Fruit fly (Drosophila melanogaster) whole organism, prepupa: ENCODE data around the gene CG3552.

ENCODE experiments used
- Blimp-1 ChIP-seq: fragments of 200-800 bp; sonication (Bioruptor generic); optimal IDR thresholded peaks from 3 replicates; lab custom pipeline; 2017; ENCODE audit warnings: missing biosample characterization, missing genetic modification characterization, mild to moderate bottlenecking, moderate library complexity, missing genetic modification reagents
- CG10669 ChIP-seq: fragments of 200-800 bp; sonication (Bioruptor generic); optimal IDR thresholded peaks from 3 replicates; lab custom pipeline; 2018; ENCODE audit warnings: missing biosample characterization, mild to moderate bottlenecking, missing genetic modification characterization, moderate library complexity
- CG11902 ChIP-seq: fragments of 200-800 bp; sonication (Bioruptor generic); optimal IDR thresholded peaks from 3 replicates; lab custom pipeline; 2016; ENCODE audit warnings: missing biosample characterization, missing genetic modification characterization
- CG15336 ChIP-seq: fragments of 200-800 bp; sonication (Bioruptor generic); IDR thresholded peaks from 2 replicates; pipeline ENCODE4 v1.3.6; 2022; ENCODE audit warnings: missing biosample characterization, missing genetic modification characterization
- CG16779 ChIP-seq: fragments of 200-800 bp; sonication (Bioruptor generic); optimal IDR thresholded peaks from 3 replicates; lab custom pipeline; 2017; ENCODE audit warnings: missing biosample characterization, mild to moderate bottlenecking, missing genetic modification characterization
- CG3032 ChIP-seq: fragments of 200-800 bp; optimal IDR thresholded peaks from 2 replicates; lab custom pipeline; 2019; ENCODE audit warnings: missing biosample characterization, mild to moderate bottlenecking, missing genetic modification characterization, moderate library complexity
- CG32006 ChIP-seq: fragments of 200-800 bp; sonication (Bioruptor generic); optimal IDR thresholded peaks from 3 replicates; lab custom pipeline; 2017; ENCODE audit warnings: missing biosample characterization, mild to moderate bottlenecking, missing genetic modification characterization
- CG3919 ChIP-seq: fragments of 200-800 bp; sonication (Bioruptor generic); optimal IDR thresholded peaks from 3 replicates; lab custom pipeline; 2016; ENCODE audit warnings: missing biosample characterization, missing genetic modification characterization
- CG6163 ChIP-seq: fragments of 200-800 bp; sonication (Bioruptor generic); IDR thresholded peaks from 3 replicates; pipeline ENCODE4 v1.3.6; 2022; ENCODE audit warnings: missing biosample characterization, missing genetic modification characterization
- CG6276 ChIP-seq: fragments of 200-800 bp; sonication (Bioruptor generic); optimal IDR thresholded peaks from 2 replicates; lab custom pipeline; 2017; ENCODE audit warnings: missing biosample characterization, mild to moderate bottlenecking, missing genetic modification characterization
- CG6792 ChIP-seq: fragments of 200-800 bp; sonication (Bioruptor generic); optimal IDR thresholded peaks from 3 replicates; lab custom pipeline; 2016; ENCODE audit warnings: missing biosample characterization, missing genetic modification characterization
- CG7368 ChIP-seq: fragments of 200-800 bp; sonication (Bioruptor generic); optimal IDR thresholded peaks from 3 replicates; lab custom pipeline; 2016; ENCODE audit warnings: missing biosample characterization, missing genetic modification characterization
- CG8119 ChIP-seq: fragments of 200-800 bp; sonication (Bioruptor generic); IDR thresholded peaks from 3 replicates; pipeline ENCODE4 v1.3.6; 2022; ENCODE audit warnings: missing biosample characterization, missing genetic modification characterization
- CG8632 ChIP-seq: fragments of 200-800 bp; sonication (Bioruptor generic); optimal IDR thresholded peaks from 3 replicates; lab custom pipeline; 2016; ENCODE audit warnings: missing biosample characterization, missing genetic modification characterization
- CG9139 ChIP-seq: fragments of 200-800 bp; sonication (Bioruptor generic); optimal IDR thresholded peaks from 3 replicates; lab custom pipeline; 2017; ENCODE audit warnings: missing biosample characterization, mild to moderate bottlenecking, missing genetic modification characterization
- Eip75B ChIP-seq: fragments of 200-800 bp; sonication (Bioruptor generic); optimal IDR thresholded peaks from 3 replicates; lab custom pipeline; 2016; ENCODE audit warnings: missing biosample characterization, missing genetic modification characterization
- Eip78C ChIP-seq: fragments of 200-800 bp; sonication (Bioruptor generic); peaks from one replicate; lab custom pipeline; 2016; ENCODE audit warnings: missing biosample characterization, missing genetic modification characterization
- Eip93F ChIP-seq: fragments of 200-800 bp; sonication (Bioruptor generic); optimal IDR thresholded peaks from 2 replicates; lab custom pipeline; 2016; ENCODE audit warnings: missing biosample characterization, mild to moderate bottlenecking, missing genetic modification characterization
- Ets21C ChIP-seq: fragments of 200-800 bp; sonication (Bioruptor generic); optimal IDR thresholded peaks from 3 replicates; lab custom pipeline; 2016; ENCODE audit warnings: missing biosample characterization, missing genetic modification characterization
- Ets96B ChIP-seq: fragments of 200-800 bp; optimal IDR thresholded peaks from 2 replicates; lab custom pipeline; 2019; ENCODE audit warnings: missing biosample characterization, mild to moderate bottlenecking, missing genetic modification characterization, moderate library complexity
- Gug ChIP-seq: fragments of 200-800 bp; sonication (Bioruptor generic); IDR thresholded peaks from 2 replicates; pipeline ENCODE4 v1.3.6; 2022; ENCODE audit warnings: missing biosample characterization, missing genetic modification characterization
- Hr4 ChIP-seq: fragments of 200-800 bp; sonication (Bioruptor generic); optimal IDR thresholded peaks from 3 replicates; lab custom pipeline; 2016; ENCODE audit warnings: missing biosample characterization, missing genetic modification characterization
- Lpt ChIP-seq: fragments of 200-800 bp; sonication (Bioruptor generic); optimal IDR thresholded peaks from 3 replicates; lab custom pipeline; 2016; ENCODE audit warnings: missing biosample characterization, missing genetic modification characterization
- Met ChIP-seq: fragments of 200-800 bp; sonication (Bioruptor generic); optimal IDR thresholded peaks from 3 replicates; lab custom pipeline; 2016; ENCODE audit warnings: missing biosample characterization, missing genetic modification characterization
- OdsH ChIP-seq: fragments of 200-800 bp; sonication (Bioruptor generic); optimal IDR thresholded peaks from 3 replicates; lab custom pipeline; 2016; ENCODE audit warnings: missing biosample characterization, missing genetic modification characterization
- Smox ChIP-seq: fragments of 200-800 bp; sonication (Bioruptor generic); optimal IDR thresholded peaks from 3 replicates; lab custom pipeline; 2016; ENCODE audit warnings: missing biosample characterization, missing genetic modification characterization
- Sox102F ChIP-seq: fragments of 200-800 bp; sonication (Bioruptor generic); optimal IDR thresholded peaks from 2 replicates; lab custom pipeline; 2016; ENCODE audit warnings: missing biosample characterization, mild to moderate bottlenecking, missing genetic modification characterization
- Sox14 ChIP-seq: fragments of 200-800 bp; sonication (Bioruptor generic); optimal IDR thresholded peaks from 3 replicates; lab custom pipeline; 2016; ENCODE audit warnings: missing biosample characterization, missing genetic modification characterization
- Sox15 ChIP-seq: fragments of 200-800 bp; sonication (Bioruptor generic); optimal IDR thresholded peaks from 3 replicates; lab custom pipeline; 2016; ENCODE audit warnings: missing biosample characterization, missing genetic modification characterization
- acj6 ChIP-seq: fragments of 200-800 bp; sonication (Bioruptor generic); optimal IDR thresholded peaks from 3 replicates; lab custom pipeline; 2016; ENCODE audit warnings: missing biosample characterization, missing genetic modification characterization
- cyc ChIP-seq: fragments of 200-800 bp; sonication (Bioruptor generic); optimal IDR thresholded peaks from 3 replicates; lab custom pipeline; 2016; ENCODE audit warnings: missing biosample characterization, missing genetic modification characterization
- dac ChIP-seq: fragments of 200-800 bp; sonication (Bioruptor generic); optimal IDR thresholded peaks from 2 replicates; lab custom pipeline; 2017; ENCODE audit warnings: missing biosample characterization, mild to moderate bottlenecking, missing genetic modification characterization
- dsx ChIP-seq: fragments of 200-800 bp; optimal IDR thresholded peaks from 3 replicates; lab custom pipeline; 2019; ENCODE audit warnings: missing biosample characterization, mild to moderate bottlenecking, missing genetic modification characterization, moderate library complexity; ENCODE audit not compliant: poor library complexity, severe bottlenecking
- esn ChIP-seq: fragments of 200-800 bp; sonication (Bioruptor generic); optimal IDR thresholded peaks from 2 replicates; lab custom pipeline; 2016; ENCODE audit warnings: missing biosample characterization, mild to moderate bottlenecking, missing genetic modification characterization, moderate library complexity
- fd59A ChIP-seq: fragments of 200-800 bp; sonication (Bioruptor generic); optimal IDR thresholded peaks from 2 replicates; lab custom pipeline; 2017; ENCODE audit warnings: missing biosample characterization, mild to moderate bottlenecking, missing genetic modification characterization, missing genetic modification reagents
- fd85E ChIP-seq: fragments of 200-800 bp; sonication (Bioruptor generic); optimal IDR thresholded peaks from 3 replicates; lab custom pipeline; 2016; ENCODE audit warnings: missing biosample characterization, missing genetic modification characterization
- net ChIP-seq: fragments of 200-800 bp; sonication (Bioruptor generic); optimal IDR thresholded peaks from 3 replicates; lab custom pipeline; 2016; ENCODE audit warnings: missing biosample characterization, missing genetic modification characterization
- pdm3 ChIP-seq: fragments of 200-800 bp; sonication (Bioruptor generic); optimal IDR thresholded peaks from 3 replicates; lab custom pipeline; 2016; ENCODE audit warnings: missing biosample characterization, missing genetic modification characterization
- salr ChIP-seq, 2 experiments: fragments of 200-800 bp; sonication (Bioruptor generic); optimal IDR thresholded peaks; 3 replicates each; lab custom pipeline; 2016 to 2018; ENCODE audit warnings: missing biosample characterization in 2 of 2, missing genetic modification characterization in 2 of 2, mild to moderate bottlenecking in 1 of 2
- spab ChIP-seq: fragments of 200-800 bp; sonication (Bioruptor generic); optimal IDR thresholded peaks from 2 replicates; lab custom pipeline; 2017; ENCODE audit warnings: missing biosample characterization, mild to moderate bottlenecking, missing genetic modification characterization, missing genetic modification reagents
- svp ChIP-seq: fragments of 200-800 bp; sonication (Bioruptor generic); peaks from one replicate; lab custom pipeline; 2016; ENCODE audit warnings: missing biosample characterization, missing genetic modification characterization
- topi ChIP-seq: fragments of 200-800 bp; sonication (Bioruptor generic); optimal IDR thresholded peaks from 3 replicates; lab custom pipeline; 2016; ENCODE audit warnings: missing biosample characterization, missing genetic modification characterization
- vri ChIP-seq: fragments of 200-800 bp; sonication (Bioruptor generic); optimal IDR thresholded peaks from 3 replicates; lab custom pipeline; 2016; ENCODE audit warnings: missing biosample characterization, mild to moderate bottlenecking, missing genetic modification characterization

Gene CG3552

DNA sequence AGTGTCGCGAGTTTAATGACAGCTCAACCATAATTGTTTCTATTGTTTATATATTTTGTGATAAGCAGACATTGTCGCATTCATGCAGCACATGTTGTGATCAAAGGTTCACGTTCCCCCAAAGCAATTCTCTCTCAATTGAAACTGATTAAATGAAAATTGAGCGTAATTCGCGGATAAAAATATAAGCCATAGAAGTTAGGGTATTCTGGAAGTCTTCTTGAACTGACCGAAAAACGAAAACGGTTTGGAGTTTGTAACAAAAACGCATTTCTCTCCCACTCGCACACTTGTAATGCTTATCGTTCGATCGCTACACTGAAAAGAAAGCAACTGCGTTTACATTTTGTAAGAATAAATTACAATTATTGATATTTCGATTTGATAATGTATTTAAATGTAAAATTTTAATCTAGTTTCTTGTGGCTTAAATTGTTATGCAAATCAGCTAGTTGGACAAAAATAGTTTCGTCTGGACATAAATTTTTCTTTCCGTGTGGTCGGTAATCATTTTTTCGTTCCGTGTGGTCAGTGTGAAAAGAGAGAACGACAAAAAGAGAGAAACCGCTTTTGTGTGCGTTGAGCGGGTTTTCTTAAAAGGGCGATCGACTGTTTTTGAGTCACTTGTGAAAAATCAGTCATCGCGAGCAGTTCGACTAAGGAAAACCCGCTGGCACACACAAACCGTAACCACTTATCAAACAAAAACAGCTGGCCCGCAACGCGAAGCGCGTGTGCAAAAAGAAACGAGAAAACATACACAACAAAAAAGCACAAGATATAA is 33.3 kb upstream of the CG3552 start, which contains the start of gene aay (continued):
- TF ChIP-seq fd59A (GFP tag; lab: Kevin White, UChicago) (peak; percentile 95), Sox14 (peak; percentile 99), Sox102F (GFP tag; lab: Kevin White, UChicago) (peak; percentile 100), CG32006 (GFP tag; lab: Kevin White, UChicago) (peak; percentile 99), CG8119 (peak; percentile 99), CG6792 (peak; percentile 99), CG10669 (GFP tag; lab: Kevin White, UChicago) (peak; percentile 98), CG9139 (GFP tag; lab: Kevin White, UChicago) (peak; percentile 92), Eip93F (peak; percentile 99), CG3919 (GFP tag; lab: Kevin White, UChicago) (peak; percentile 99), CG7368 (peak; percentile 99), Eip75B (peak; percentile 99)

dm6 chr3L:9423757-9424527 is 32.2 kb upstream of the CG3552 start:
- peak; percentile 73 for TF ChIP-seq svp (GFP tag; lab: Kevin White, UChicago)
- TF ChIP-seq vri (GFP tag; lab: Kevin White, UChicago) = peak; percentile 69
- TF ChIP-seq Hr4 (GFP tag; lab: Kevin White, UChicago) = no peak
- no peak for TF ChIP-seq CG6276

DNA sequence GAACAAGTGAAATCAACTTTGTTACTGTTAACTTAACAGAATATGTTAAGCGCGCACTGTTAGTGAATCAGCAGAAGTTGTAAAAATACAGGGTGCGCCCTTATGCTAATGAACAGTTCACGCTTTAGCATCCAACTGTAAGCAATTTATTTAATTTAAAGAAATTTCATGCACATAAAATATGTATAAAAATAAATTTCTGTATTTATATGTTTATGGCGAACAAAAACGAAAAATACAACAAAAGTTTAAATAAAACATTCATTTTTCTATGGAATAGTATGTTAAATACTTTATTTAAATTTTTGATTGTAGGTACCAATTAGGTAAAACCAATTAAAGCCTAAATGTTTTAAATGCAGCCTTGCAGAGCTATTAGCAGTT is 31.6 kb upstream of the CG3552 start:
- TF ChIP-seq net (GFP tag; lab: Kevin White, UChicago) = peak; percentile 12
- TF ChIP-seq CG16779 (tag; lab: Kevin White, UChicago) = no peak
- no peak for TF ChIP-seq Eip93F
- peak; percentile 28 for TF ChIP-seq CG3919 (GFP tag; lab: Kevin White, UChicago)
- peak; percentile 75 for TF ChIP-seq svp (GFP tag; lab: Kevin White, UChicago)
- peak; percentile 84 for TF ChIP-seq Eip78C (GFP tag; lab: Kevin White, UChicago)
- TF ChIP-seq CG3032 (tag; lab: Kevin White, UChicago) = peak; percentile 2
- TF ChIP-seq Lpt (GFP tag; lab: Kevin White, UChicago) = no peak
- no peak for TF ChIP-seq Sox15 (GFP tag; lab: Kevin White, UChicago)
- no peak for TF ChIP-seq spab (GFP tag; lab: Kevin White, UChicago)
- peak; percentile 64 for TF ChIP-seq Hr4 (GFP tag; lab: Kevin White, UChicago)
- no peak for TF ChIP-seq cyc (GFP tag; lab: Kevin White, UChicago)
- no peak for TF ChIP-seq fd85E (GFP tag; lab: Kevin White, UChicago)
- peak; percentile 4 for TF ChIP-seq CG8632
- TF ChIP-seq CG32006 (GFP tag; lab: Kevin White, UChicago) = peak; percentile 28
- peak; percentile 7 for TF ChIP-seq Sox14
- TF ChIP-seq vri (GFP tag; lab: Kevin White, UChicago) = no peak
- no peak for TF ChIP-seq Ets21C (GFP tag; lab: Kevin White, UChicago)
- TF ChIP-seq CG6792 = peak; percentile 13
- TF ChIP-seq CG6163 (GFP tag; lab: Robert Waterston, UW) = peak; percentile 11; the same call in 1 of the 3 replicates
- no peak for TF ChIP-seq CG11902 (GFP tag; lab: Kevin White, UChicago)
- TF ChIP-seq topi (GFP tag; lab: Kevin White, UChicago) = no peak
- TF ChIP-seq Eip75B = peak; percentile 27
- peak; percentile 35 for TF ChIP-seq OdsH (GFP tag; lab: Kevin White, UChicago)
- peak; percentile 22 for TF ChIP-seq Ets96B (tag; lab: Kevin White, UChicago)
- peak; percentile 44; the same call in 2 of the 3 replicates for TF ChIP-seq CG8119
- TF ChIP-seq CG15336 (GFP tag; lab: Robert Waterston, UW) = peak; percentile 58; the same call in 1 of the 2 replicates
- peak; percentile 11 for TF ChIP-seq acj6 (GFP tag; lab: Kevin White, UChicago)
- no peak for TF ChIP-seq Blimp-1
- peak; percentile 10 for TF ChIP-seq pdm3 (GFP tag; lab: Kevin White, UChicago)
- peak; percentile 24 for TF ChIP-seq CG6276
- TF ChIP-seq Gug (GFP tag; lab: Robert Waterston, UW) = no peak
- TF ChIP-seq dsx = peak; percentile 6
- TF ChIP-seq Met (GFP tag; lab: Kevin White, UChicago) = peak; percentile 40
- peak; percentile 47 for TF ChIP-seq esn (GFP tag; lab: Kevin White, UChicago)
- TF ChIP-seq Sox102F (GFP tag; lab: Kevin White, UChicago) = peak; percentile 31
- TF ChIP-seq dac (GFP tag; lab: Kevin White, UChicago) = no peak
- peak; percentile 40 for TF ChIP-seq Smox (GFP tag; lab: Kevin White, UChicago)
- no peak for TF ChIP-seq salr (GFP tag; optimal IDR thresholded peaks at IDR 0.05; lab: Kevin White, UChicago)
